Worm (Caenorhabditis elegans): Measurements from ENCODE around the gene F58E1.13.

DNA sequence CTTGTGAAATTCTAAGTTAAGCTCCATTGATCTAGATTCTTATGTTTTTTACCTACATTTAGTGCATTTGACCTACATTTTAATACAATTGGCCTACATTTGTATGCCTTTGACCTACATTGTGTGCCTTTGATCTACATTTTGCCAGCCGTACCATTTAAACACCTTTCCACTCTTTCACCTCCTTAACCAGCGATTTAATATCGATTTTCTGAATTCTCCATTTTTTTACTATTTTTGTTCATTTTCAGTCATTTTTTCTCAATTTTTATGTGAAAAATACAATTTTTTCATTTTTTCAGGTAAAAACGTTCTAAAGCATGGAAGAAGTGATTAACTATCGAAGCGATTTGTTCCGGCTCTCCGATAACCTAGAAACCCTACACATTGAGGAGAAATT lies 17.3 kb upstream of the F58E1.13 start, which contains the start of gene btb-7:
- TF ChIP-seq ztf-11 (tag; optimal IDR thresholded peaks at IDR 0.05), result no peak
- no peak for TF ChIP-seq nhr-12 (tag; optimal IDR thresholded peaks at IDR 0.05)
- no peak for TF ChIP-seq nhr-85 (tag)
